Worm (Caenorhabditis elegans): ENCODE results near the gene B0513.90.

B0513.90 gene

ce11 chrIV:13888164-13888518 is 21.3 kb downstream of the B0513.90 start:
- TF ChIP-seq hmg-11 (tag; optimal IDR thresholded peaks at IDR 0.05): no peak
- no peak for TF ChIP-seq ama-1 (optimal IDR thresholded peaks at IDR 0.05)
- no peak for TF ChIP-seq ztf-11 (tag; optimal IDR thresholded peaks at IDR 0.05)
- TF ChIP-seq egl-5 (tag; optimal IDR thresholded peaks at IDR 0.05): no peak
- TF ChIP-seq jun-1 (tag; optimal IDR thresholded peaks at IDR 0.05): no peak
- TF ChIP-seq nhr-237 (tag; optimal IDR thresholded peaks at IDR 0.05): no peak
- TF ChIP-seq aly-2 (tag; optimal IDR thresholded peaks at IDR 0.05): no peak

DNA sequence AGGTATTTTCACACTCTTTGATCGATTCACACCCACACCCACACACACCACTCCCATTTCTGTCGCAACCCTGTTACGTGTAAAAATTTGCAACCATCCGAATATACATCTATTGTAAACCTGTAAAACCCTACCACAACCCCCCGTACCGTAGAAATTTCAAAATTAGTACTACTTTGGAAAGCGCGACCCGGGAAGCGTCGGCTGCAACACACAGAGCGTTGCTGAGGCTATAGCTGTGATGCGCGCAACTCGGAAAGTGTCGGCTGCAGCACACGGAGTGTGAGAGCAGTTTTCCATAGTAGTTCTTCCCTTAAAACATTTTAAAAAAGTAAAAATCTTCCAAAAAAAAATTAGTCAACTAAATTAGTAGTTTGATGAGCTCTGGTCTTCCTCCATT is 26.2 kb downstream of the B0513.90 start:
- TF ChIP-seq sea-2 (GFP tag; optimal IDR thresholded peaks at IDR 0.05) (no peak), ceh-9 (tag; optimal IDR thresholded peaks at IDR 0.05) (no peak), tbx-2 (tag; optimal IDR thresholded peaks at IDR 0.05) (no peak), nfya-1 (tag; optimal IDR thresholded peaks at IDR 0.05; ENCODE audit: insufficient read depth) (no peak), unc-39 (tag; optimal IDR thresholded peaks at IDR 0.05) (no peak), lin-15B (tag; optimal IDR thresholded peaks at IDR 0.05) (peak; percentile 11), jun-1 (tag; optimal IDR thresholded peaks at IDR 0.05) (no peak), pha-4 (tag; optimal IDR thresholded peaks at IDR 0.05) (peak; percentile 12), elt-3 (tag; optimal IDR thresholded peaks at IDR 0.05) (no peak), zag-1 (tag; optimal IDR thresholded peaks at IDR 0.05) (no peak), lsy-12 (tag; optimal IDR thresholded peaks at IDR 0.05) (peak; percentile 33), snpc-4 (tag; optimal IDR thresholded peaks at IDR 0.05) (peak; percentile 96), daf-12 (tag; optimal IDR thresholded peaks at IDR 0.05) (no peak), skn-1 (tag; optimal IDR thresholded peaks at IDR 0.05) (no peak), ama-1 (optimal IDR thresholded peaks at IDR 0.05) (peak; percentile 28), nhr-76 (tag; optimal IDR thresholded peaks at IDR 0.05) (no peak), ceh-16 (tag; optimal IDR thresholded peaks at IDR 0.05) (no peak), elt-1 (tag; optimal IDR thresholded peaks at IDR 0.05) (no peak), eor-1 (tag; optimal IDR thresholded peaks at IDR 0.05) (no peak), lin-39 (tag; optimal IDR thresholded peaks at IDR 0.05) (no peak), nhr-12 (tag; optimal IDR thresholded peaks at IDR 0.05) (no peak), ztf-4 (tag; optimal IDR thresholded peaks at IDR 0.05) (no peak), fkh-10 (GFP tag; optimal IDR thresholded peaks at IDR 0.05) (no peak), nhr-28 (tag; optimal IDR thresholded peaks at IDR 0.05) (no peak), fkh-2 (tag; optimal IDR thresholded peaks at IDR 0.05) (no peak)

ce11 chrIV:13902774-13903173 is 35.9 kb downstream of the B0513.90 start, which contains the start of gene Y37A1A.3:
Y37A1A.3 (minus strand) TSS chrIV:13902874.
- no peak for TF ChIP-seq nhr-77 (tag; optimal IDR thresholded peaks at IDR 0.05)
- peak; percentile 86 for TF ChIP-seq egl-5 (tag; optimal IDR thresholded peaks at IDR 0.05)
- TF ChIP-seq unc-39 (tag; optimal IDR thresholded peaks at IDR 0.05): no peak
- TF ChIP-seq snpc-4 (tag; optimal IDR thresholded peaks at IDR 0.05): no peak

DNA sequence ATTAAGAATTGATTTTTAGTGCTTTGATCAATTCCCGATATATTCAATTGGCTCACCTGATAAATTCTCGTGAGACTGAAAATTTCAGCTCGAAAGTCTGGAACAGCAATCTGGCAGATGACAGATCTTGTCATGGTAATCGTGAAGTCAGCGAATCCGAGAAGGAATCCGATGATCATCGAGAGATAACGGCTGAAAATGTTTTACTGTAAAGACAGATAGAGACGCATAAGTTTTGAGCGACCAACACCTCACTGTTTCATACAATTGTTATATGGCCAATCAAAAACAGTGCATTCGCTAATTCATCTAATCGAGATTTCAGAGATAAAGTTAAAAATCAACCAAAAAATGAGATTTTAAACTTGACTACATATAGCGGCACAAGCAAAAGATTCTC is 39.5 kb downstream of the B0513.90 start:
- TF ChIP-seq nhr-25 (tag; optimal IDR thresholded peaks at IDR 0.05) (no peak), elt-1 (tag; optimal IDR thresholded peaks at IDR 0.05) (no peak), unc-62 (GFP tag; optimal IDR thresholded peaks at IDR 0.05) (no peak), lin-15B (tag; optimal IDR thresholded peaks at IDR 0.05) (no peak), elt-3 (tag; optimal IDR thresholded peaks at IDR 0.05) (no peak), hmg-11 (tag; optimal IDR thresholded peaks at IDR 0.05) (no peak), elt-2 (tag; optimal IDR thresholded peaks at IDR 0.05) (no peak), nhr-237 (tag; optimal IDR thresholded peaks at IDR 0.05) (no peak), eor-1 (tag; optimal IDR thresholded peaks at IDR 0.05) (no peak)

- no peak for TF ChIP-seq skn-1 (tag; optimal IDR thresholded peaks at IDR 0.05)
- no peak for TF ChIP-seq zag-1 (tag; optimal IDR thresholded peaks at IDR 0.05)
- peak; percentile 15 for TF ChIP-seq nfya-1 (tag; optimal IDR thresholded peaks at IDR 0.05; ENCODE audit: insufficient read depth)
- TF ChIP-seq nhr-23 (tag; optimal IDR thresholded peaks at IDR 0.05): peak; percentile 47
- TF ChIP-seq daf-12 (tag; optimal IDR thresholded peaks at IDR 0.05): no peak
- peak; percentile 54 for TF ChIP-seq nhr-43 (tag; optimal IDR thresholded peaks at IDR 0.05; ENCODE audit: poor library complexity, severe bottlenecking)
- no peak for TF ChIP-seq mml-1 (tag; optimal IDR thresholded peaks at IDR 0.05)
- TF ChIP-seq fos-1 (tag; optimal IDR thresholded peaks at IDR 0.05): no peak
- TF ChIP-seq nhr-25 (tag; optimal IDR thresholded peaks at IDR 0.05): peak; percentile 37
- TF ChIP-seq nhr-12 (tag; optimal IDR thresholded peaks at IDR 0.05): no peak
These were observed 44.1 kb downstream of the B0513.90 start for ce11 chrIV:13910931-13911330.
